Fruit fly (Drosophila melanogaster): ENCODE data around the gene CG31913.

The CG31913 gene

dm6 chr2L:5771179-5771578 is 12.7 kb upstream of the CG31913 start:
- TF ChIP-seq B-H2 (GFP tag; optimal IDR thresholded peaks at IDR 0.05) (peak; percentile 31), Xbp1 (GFP tag; optimal IDR thresholded peaks at IDR 0.05) (peak; percentile 67), lilli (GFP tag; optimal IDR thresholded peaks at IDR 0.05) (peak; percentile 37), CG13287 (GFP tag; IDR thresholded peaks at IDR 0.05; ENCODE audit: partially characterized antibody) (peak; percentile 45; the same call in 1 of the 2 replicates), Antp (GFP tag; optimal IDR thresholded peaks at IDR 0.05) (peak; percentile 46), CG2120 (GFP tag; optimal IDR thresholded peaks at IDR 0.05) (peak; percentile 29), CG13894 (tag; optimal IDR thresholded peaks at IDR 0.05) (peak; percentile 24), CG32772 (GFP tag; IDR thresholded peaks at IDR 0.05) (0 out of 2 replicates have a peak, but pooled peaks have one; percentile 10), CG1024 (GFP tag; IDR thresholded peaks at IDR 0.05) (0 out of 2 replicates have a peak, but pooled peaks have one; percentile 4), nerfin-2 (GFP tag; IDR thresholded peaks at IDR 0.05; ENCODE audit: partially characterized antibody) (peak; percentile 55; the same call in 1 of the 2 replicates), az2 (GFP tag; optimal IDR thresholded peaks at IDR 0.05) (peak; percentile 39), cwo (GFP tag; optimal IDR thresholded peaks at IDR 0.05) (no peak), CG16813 (GFP tag; IDR thresholded peaks at IDR 0.05; ENCODE audit: partially characterized antibody) (peak; percentile 60), wdn (GFP tag; IDR thresholded peaks at IDR 0.05) (no peak), sug (tag; optimal IDR thresholded peaks at IDR 0.05) (peak; percentile 41), CG34422 (GFP tag; IDR thresholded peaks at IDR 0.05) (peak; percentile 65; the same call in 2 of the 3 replicates), stwl (tag; optimal IDR thresholded peaks at IDR 0.05) (peak; percentile 78), pita (GFP tag; optimal IDR thresholded peaks at IDR 0.05) (peak; percentile 20), hb (GFP tag; IDR thresholded peaks at IDR 0.05; ENCODE audit: partially characterized antibody) (peak; percentile 65), CG16863 (GFP tag; optimal IDR thresholded peaks at IDR 0.05) (peak; percentile 6), fd96Cb (tag; optimal IDR thresholded peaks at IDR 0.05) (no peak), CG18764 (GFP tag; optimal IDR thresholded peaks at IDR 0.05) (peak; percentile 41), CG4424 (GFP tag; optimal IDR thresholded peaks at IDR 0.05) (peak; percentile 41), Mad (GFP tag; optimal IDR thresholded peaks at IDR 0.05) (peak; percentile 35), Fer1 (GFP tag; optimal IDR thresholded peaks at IDR 0.05) (no peak), CG6854 (GFP tag; optimal IDR thresholded peaks at IDR 0.05) (peak; percentile 70), knrl (GFP tag; IDR thresholded peaks at IDR 0.05; ENCODE audit: partially characterized antibody) (peak; percentile 77), vnd (GFP tag; IDR thresholded peaks at IDR 0.05; ENCODE audit: partially characterized antibody) (peak; percentile 50; the same call in 2 of the 3 replicates), Hsf (GFP tag; optimal IDR thresholded peaks at IDR 0.05) (peak; percentile 20), ham (GFP tag; IDR thresholded peaks at IDR 0.05) (no peak), CG17328 (GFP tag; IDR thresholded peaks at IDR 0.05) (0 out of 2 replicates have a peak, but pooled peaks have one; percentile 9), slou (GFP tag; optimal IDR thresholded peaks at IDR 0.05) (peak; percentile 47), Pdp1 (GFP tag; optimal IDR thresholded peaks at IDR 0.05) (peak; percentile 4 to 40), Rfx (GFP tag; IDR thresholded peaks at IDR 0.05) (peak; percentile 85), Trl (optimal IDR thresholded peaks at IDR 0.05) (no peak), Trl (GFP tag; optimal IDR thresholded peaks at IDR 0.05) (peak; percentile 13), sisA (GFP tag; IDR thresholded peaks at IDR 0.05) (peak; percentile 69), CG11456 (GFP tag; IDR thresholded peaks at IDR 0.05) (peak; percentile 86; the same call in 2 of the 3 replicates), Ets65A (GFP tag) (peak; percentile 97), CG4854 (GFP tag; optimal IDR thresholded peaks at IDR 0.05) (peak; percentile 14), tgo (GFP tag; IDR thresholded peaks at IDR 0.05) (peak; percentile 52), CG14441 (GFP tag; IDR thresholded peaks at IDR 0.05) (peak; percentile 44; the same call in 1 of the 2 replicates), Dek (tag; optimal IDR thresholded peaks at IDR 0.05) (peak; percentile 49), CG17829 (tag; optimal IDR thresholded peaks at IDR 0.05) (peak; percentile 48), Atf6 (GFP tag; IDR thresholded peaks at IDR 0.05) (0 out of 2 replicates have a peak, but pooled peaks have one; percentile 18), Nf-YC (tag; optimal IDR thresholded peaks at IDR 0.05) (peak; percentile 0), CG1233 (GFP tag; optimal IDR thresholded peaks at IDR 0.05) (peak; percentile 39), usp (GFP tag; optimal IDR thresholded peaks at IDR 0.05) (no peak), CG13624 (GFP tag; optimal IDR thresholded peaks at IDR 0.05) (peak; percentile 12), Aef1 (GFP tag; IDR thresholded peaks at IDR 0.05) (peak; percentile 43; the same call in 2 of the 3 replicates), Camta (GFP tag; optimal IDR thresholded peaks at IDR 0.05) (no peak)

Data from whole organism, embryonic.